Fruit fly (Drosophila melanogaster) whole organism, wandering third instar larva: ENCODE data around the gene CG3635.

ENCODE experiments used
- Abd-B ChIP-seq: fragments of >200 bp; optimal IDR thresholded peaks from 2 replicates; lab custom pipeline; 2017; ENCODE audit warnings: missing biosample characterization, missing genetic modification characterization
- Sp1 ChIP-seq: fragments of 200-800 bp; sonication (Bioruptor generic); optimal IDR thresholded peaks from 3 replicates; lab custom pipeline; 2019; ENCODE audit warnings: missing biosample characterization, mild to moderate bottlenecking, missing genetic modification characterization, moderate library complexity
- br ChIP-seq: fragments of 200-800 bp; sonication (Bioruptor generic); optimal IDR thresholded peaks from 2 replicates; lab custom pipeline; 2016; ENCODE audit warnings: missing biosample characterization, missing genetic modification characterization
- fru ChIP-seq: fragments of 200-800 bp; sonication (Bioruptor generic); optimal IDR thresholded peaks from 3 replicates; lab custom pipeline; 2016; ENCODE audit warnings: missing biosample characterization, mild to moderate bottlenecking, missing genetic modification characterization
- psq ChIP-seq: fragments of 200-800 bp; sonication (Bioruptor generic); optimal IDR thresholded peaks from 3 replicates; lab custom pipeline; 2017; ENCODE audit warnings: missing biosample characterization, mild to moderate bottlenecking, missing genetic modification characterization, moderate library complexity
- sage ChIP-seq: fragments of 200-800 bp; sonication (Bioruptor generic); optimal IDR thresholded peaks from 2 replicates; lab custom pipeline; 2016; ENCODE audit warnings: missing biosample characterization, mild to moderate bottlenecking, missing genetic modification characterization
- sv ChIP-seq: fragments of 200-800 bp; sonication (Bioruptor generic); optimal IDR thresholded peaks from 3 replicates; lab custom pipeline; 2016; ENCODE audit warnings: missing biosample characterization, missing genetic modification characterization

DNA sequence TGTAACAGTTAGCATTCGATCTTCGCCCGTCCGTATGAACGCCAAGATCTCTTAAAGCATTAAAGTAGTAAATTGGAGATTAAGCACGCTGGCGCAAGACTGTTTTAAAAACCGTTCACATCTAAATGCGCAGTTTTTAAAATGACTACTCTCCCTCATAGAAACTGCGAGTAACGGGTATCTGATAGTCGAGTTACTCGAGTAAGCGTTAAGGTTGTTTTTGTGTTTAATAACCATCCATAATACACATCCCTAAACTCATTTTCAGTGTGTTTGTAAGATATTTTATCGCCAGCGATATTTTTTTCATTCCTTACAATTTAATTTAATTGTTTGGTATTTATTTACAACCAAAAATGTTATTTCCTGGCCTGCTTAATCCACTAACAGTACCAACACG, 15.4 kb upstream of the CG3635 start:
- TF ChIP-seq sv (GFP tag; lab: Kevin White, UChicago) (no peak), fru (no peak), br (GFP tag; lab: Kevin White, UChicago) (no peak), Sp1 (GFP tag; lab: Kevin White, UChicago) (no peak), sage (GFP tag; lab: Kevin White, UChicago) (no peak), Abd-B (GFP tag; lab: Kevin White, UChicago) (no peak), psq (GFP tag; lab: Kevin White, UChicago) (no peak)
